Worm (Caenorhabditis elegans): ENCODE measurements around the gene ptl-1.

ce11 chrIII:744459-744858 is 20.5 kb upstream of the ptl-1 start:
- TF ChIP-seq pes-1 (GFP tag; IDR thresholded peaks at IDR 0.05) (no peak), aly-1 (tag; optimal IDR thresholded peaks at IDR 0.05) (no peak), ceh-13 (GFP tag; optimal IDR thresholded peaks at IDR 0.05) (no peak), scrt-1 (GFP tag; IDR thresholded peaks at IDR 0.05) (no peak), hmg-4 (GFP tag; optimal IDR thresholded peaks at IDR 0.05) (no peak), flt-1 (GFP tag; IDR thresholded peaks at IDR 0.05) (no peak), ama-1 (optimal IDR thresholded peaks at IDR 0.05) (no peak), ets-7 (tag; optimal IDR thresholded peaks at IDR 0.05) (no peak)

Measured in whole organism, early embryonic.